Worm (Caenorhabditis elegans) whole organism, L1 larva: ENCODE results near the gene lin-15A.

Experiments
- C04F5.9 ChIP-seq: sonication (generic microtip); optimal IDR thresholded peaks from 2 replicates; lab custom pipeline; 2016; ENCODE audit warnings: missing genetic modification characterization, missing compliant biosample characterization
- aha-1 ChIP-seq: fragments of 150-350 bp; optimal IDR thresholded peaks from 2 replicates; lab custom pipeline; 2014; ENCODE audit warnings: missing biosample characterization, missing genetic modification characterization
- aly-2 ChIP-seq: fragments of 150-350 bp; optimal IDR thresholded peaks from 2 replicates; lab custom pipeline; 2014; ENCODE audit warnings: missing biosample characterization, missing genetic modification characterization
- ama-1 ChIP-seq: fragments of 150-350 bp; optimal IDR thresholded peaks from 2 replicates; lab custom pipeline; 2014
- blmp-1 ChIP-seq: fragments of 150-350 bp; optimal IDR thresholded peaks from 2 replicates; lab custom pipeline; 2014; ENCODE audit warnings: missing biosample characterization, missing genetic modification characterization
- ceh-8 ChIP-seq: fragments of 200-800 bp; sonication (Bioruptor generic); optimal IDR thresholded peaks from 2 replicates; lab custom pipeline; 2018; ENCODE audit warnings: mild to moderate bottlenecking, missing genetic modification characterization, moderate library complexity, missing compliant biosample characterization
- ceh-88 ChIP-seq: fragments of 200-800 bp; sonication (Bioruptor generic); IDR thresholded peaks from 2 replicates; pipeline ENCODE4 v1.3.6; 2022; ENCODE audit warnings: missing genetic modification characterization, missing compliant biosample characterization
- ceh-90 ChIP-seq: sonication (generic microtip); optimal IDR thresholded peaks from 2 replicates; lab custom pipeline; 2016; ENCODE audit warnings: missing genetic modification characterization, missing compliant biosample characterization
- dsc-1 ChIP-seq: sonication (generic microtip); optimal IDR thresholded peaks from 2 replicates; lab custom pipeline; 2016; ENCODE audit warnings: mild to moderate bottlenecking, missing genetic modification characterization, missing compliant biosample characterization
- efl-1 ChIP-seq, 4 experiments: fragments of 150-350 bp; optimal IDR thresholded peaks in 3 of 4; peaks in 1 of 4; 1 replicate in 1 of 4; 2 replicates in 3 of 4; lab custom pipeline; 2014; ENCODE audit warnings: missing biosample characterization in 2 of 4, missing genetic modification characterization in 2 of 4, missing genetic modification reagents in 2 of 4
- efl-3 ChIP-seq: fragments of 200-800 bp; sonication (Bioruptor generic); optimal IDR thresholded peaks from 2 replicates; lab custom pipeline; 2018; ENCODE audit warnings: mild to moderate bottlenecking, missing genetic modification characterization, missing compliant biosample characterization
- egl-13 ChIP-seq: sonication (generic microtip); optimal IDR thresholded peaks from 2 replicates; lab custom pipeline; 2016; ENCODE audit warnings: missing genotype, missing genetic modification reagents, missing genetic modification characterization, missing compliant biosample characterization
- egl-27 ChIP-seq, 2 experiments: fragments of 150-350 bp in 1 of 2; sonication (generic microtip); optimal IDR thresholded peaks; 3 replicates each; lab custom pipeline; 2017 to 2018; ENCODE audit warnings: missing biosample characterization in 2 of 2, missing genetic modification characterization in 2 of 2, missing genetic modification reagents in 2 of 2
- elt-3 ChIP-seq, 6 experiments: fragments of 150-350 bp in 1 of 6; sonication (generic microtip); optimal IDR thresholded peaks; 2 replicates each; lab custom pipeline; 2017 to 2018; ENCODE audit warnings: missing biosample characterization in 6 of 6, missing genetic modification characterization in 6 of 6, inconsistent platforms in 1 of 6
- fkh-10 ChIP-seq: sonication (generic microtip); optimal IDR thresholded peaks from 2 replicates; lab custom pipeline; 2017; ENCODE audit warnings: missing biosample characterization, missing genetic modification reagents, missing genetic modification characterization
- hlh-17 ChIP-seq: fragments of 200-800 bp; sonication (Bioruptor generic); optimal IDR thresholded peaks from 2 replicates; lab custom pipeline; 2018; ENCODE audit warnings: missing genetic modification characterization, mild to moderate bottlenecking, missing compliant biosample characterization, moderate library complexity, borderline replicate concordance
- hlh-4 ChIP-seq: sonication (generic microtip); optimal IDR thresholded peaks from 2 replicates; lab custom pipeline; 2016; ENCODE audit warnings: mild to moderate bottlenecking, missing genetic modification characterization, missing compliant biosample characterization
- hpl-2 ChIP-seq: fragments of 150-350 bp; optimal IDR thresholded peaks from 2 replicates; lab custom pipeline; 2014; ENCODE audit warnings: missing biosample characterization, missing genetic modification reagents, missing genetic modification characterization
- isw-1 ChIP-seq: fragments of 200-800 bp; sonication (Bioruptor generic); IDR thresholded peaks from 2 replicates; pipeline ENCODE4 v1.3.6; 2022; ENCODE audit warnings: missing genetic modification characterization, missing compliant biosample characterization
- lin-13 ChIP-seq: fragments of 150-350 bp; optimal IDR thresholded peaks from 2 replicates; lab custom pipeline; 2014; ENCODE audit warnings: missing biosample characterization, missing genetic modification reagents, missing genetic modification characterization
- lin-35 ChIP-seq, 2 experiments: fragments of 150-350 bp; optimal IDR thresholded peaks; 2 replicates each; lab custom pipeline; 2014; ENCODE audit warnings: missing biosample characterization in 2 of 2, missing genetic modification characterization in 2 of 2, missing genetic modification reagents in 2 of 2
- lin-39 ChIP-seq: fragments of 150-350 bp; optimal IDR thresholded peaks from 2 replicates; lab custom pipeline; 2014; ENCODE audit warnings: missing biosample characterization, missing genetic modification reagents, missing genetic modification characterization
- lir-3 ChIP-seq: sonication (generic microtip); optimal IDR thresholded peaks from 2 replicates; lab custom pipeline; 2016; ENCODE audit warnings: mild to moderate bottlenecking, missing genetic modification characterization, moderate library complexity, missing compliant biosample characterization; ENCODE audit not compliant: poor library complexity
- mab-9 ChIP-seq: fragments of 200-800 bp; sonication (Bioruptor generic); IDR thresholded peaks from 2 replicates; pipeline ENCODE4 v1.3.6; 2022; ENCODE audit warnings: missing genetic modification reagents, missing genetic modification characterization, missing compliant biosample characterization
- mdl-1 ChIP-seq, 2 experiments: fragments of 150-350 bp; optimal IDR thresholded peaks; 2 replicates each; lab custom pipeline; 2014 to 2017; ENCODE audit warnings: missing biosample characterization in 2 of 2, missing genetic modification characterization in 2 of 2, inconsistent platforms in 1 of 2
- mef-2 ChIP-seq: fragments of 150-350 bp; optimal IDR thresholded peaks from 2 replicates; lab custom pipeline; 2014; ENCODE audit warnings: missing biosample characterization, missing genetic modification characterization
- mep-1 ChIP-seq: fragments of 150-350 bp; optimal IDR thresholded peaks from 2 replicates; lab custom pipeline; 2014; ENCODE audit warnings: missing biosample characterization, missing genetic modification characterization
- nhr-12 ChIP-seq: sonication (generic microtip); optimal IDR thresholded peaks from 2 replicates; lab custom pipeline; 2017; ENCODE audit warnings: missing biosample characterization, missing genetic modification characterization
- nhr-19 ChIP-seq: fragments of 200-800 bp; sonication (Bioruptor generic); conservative IDR thresholded peaks from 2 replicates; pipeline ENCODE4 v1.3.6; 2022; ENCODE audit warnings: missing genetic modification characterization, missing compliant biosample characterization
- nhr-20 ChIP-seq: sonication (generic microtip); optimal IDR thresholded peaks from 2 replicates; lab custom pipeline; 2016; ENCODE audit warnings: mild to moderate bottlenecking, missing genetic modification characterization, missing compliant biosample characterization
- nhr-237 ChIP-seq: fragments of 150-350 bp; optimal IDR thresholded peaks from 2 replicates; lab custom pipeline; 2014; ENCODE audit warnings: missing biosample characterization, missing genetic modification characterization
- nhr-28 ChIP-seq: fragments of 150-350 bp; optimal IDR thresholded peaks from 2 replicates; lab custom pipeline; 2014; ENCODE audit warnings: missing biosample characterization, missing genetic modification characterization
- nhr-47 ChIP-seq: sonication (generic microtip); optimal IDR thresholded peaks from 2 replicates; lab custom pipeline; 2016; ENCODE audit warnings: mild to moderate bottlenecking, missing genetic modification characterization, moderate library complexity, missing compliant biosample characterization
- nhr-71 ChIP-seq: sonication (generic microtip); optimal IDR thresholded peaks from 2 replicates; lab custom pipeline; 2016; ENCODE audit warnings: mild to moderate bottlenecking, missing genetic modification characterization, moderate library complexity, missing compliant biosample characterization
- nhr-84 ChIP-seq: sonication (generic microtip); optimal IDR thresholded peaks from 2 replicates; lab custom pipeline; 2017; ENCODE audit warnings: missing biosample characterization, missing genetic modification characterization
- nhr-85 ChIP-seq: sonication (generic microtip); peaks from one replicate; lab custom pipeline; 2016; ENCODE audit warnings: missing genetic modification characterization, inconsistent platforms, missing compliant biosample characterization
- nhr-90 ChIP-seq: sonication (generic microtip); optimal IDR thresholded peaks from 2 replicates; lab custom pipeline; 2016; ENCODE audit warnings: mild to moderate bottlenecking, missing genetic modification characterization, missing compliant biosample characterization; ENCODE audit not compliant: poor library complexity
- skn-1 ChIP-seq: fragments of 150-350 bp; optimal IDR thresholded peaks from 2 replicates; lab custom pipeline; 2014; ENCODE audit warnings: missing biosample characterization, missing genetic modification characterization
- snpc-4 ChIP-seq: fragments of 150-350 bp; optimal IDR thresholded peaks from 2 replicates; lab custom pipeline; 2014; ENCODE audit warnings: missing biosample characterization, missing genetic modification characterization
- sox-4 ChIP-seq: sonication (generic microtip); optimal IDR thresholded peaks from 2 replicates; lab custom pipeline; 2016; ENCODE audit warnings: missing genetic modification characterization, missing compliant biosample characterization
- sptf-1 ChIP-seq: fragments of 150-350 bp; optimal IDR thresholded peaks from 2 replicates; lab custom pipeline; 2014; ENCODE audit warnings: missing biosample characterization, missing genetic modification characterization
- sup-37 ChIP-seq: fragments of 200-800 bp; sonication (Bioruptor generic); optimal IDR thresholded peaks from 2 replicates; lab custom pipeline; 2018; ENCODE audit warnings: mild to moderate bottlenecking, missing genetic modification characterization, missing compliant biosample characterization
- swsn-7 ChIP-seq: sonication (generic microtip); optimal IDR thresholded peaks from 2 replicates; lab custom pipeline; 2016; ENCODE audit warnings: missing genetic modification characterization, missing compliant biosample characterization
- tbx-2 ChIP-seq: sonication (generic microtip); optimal IDR thresholded peaks from 2 replicates; lab custom pipeline; 2016; ENCODE audit warnings: missing genetic modification characterization, missing compliant biosample characterization
- unc-30 ChIP-seq: sonication (generic microtip); optimal IDR thresholded peaks from 2 replicates; lab custom pipeline; 2017; ENCODE audit warnings: missing biosample characterization, missing genetic modification characterization
- vab-15 ChIP-seq: sonication (generic microtip); optimal IDR thresholded peaks from 2 replicates; lab custom pipeline; 2017; ENCODE audit warnings: missing genotype, mild to moderate bottlenecking, missing genetic modification characterization, missing compliant biosample characterization
- xbp-1 ChIP-seq: sonication (generic microtip); optimal IDR thresholded peaks from 2 replicates; lab custom pipeline; 2016; ENCODE audit warnings: missing genetic modification characterization, missing compliant biosample characterization
- zip-4 ChIP-seq: fragments of 200-800 bp; sonication (Bioruptor generic); optimal IDR thresholded peaks from 2 replicates; lab custom pipeline; 2018; ENCODE audit warnings: mild to moderate bottlenecking, missing genetic modification characterization, moderate library complexity, missing compliant biosample characterization
- ztf-11 ChIP-seq, 2 experiments: sonication (generic microtip); optimal IDR thresholded peaks; 2 replicates each; lab custom pipeline; 2016 to 2017; ENCODE audit warnings: missing genetic modification characterization in 2 of 2, missing biosample characterization in 1 of 2, missing compliant biosample characterization in 1 of 2

lin-15A gene

DNA sequence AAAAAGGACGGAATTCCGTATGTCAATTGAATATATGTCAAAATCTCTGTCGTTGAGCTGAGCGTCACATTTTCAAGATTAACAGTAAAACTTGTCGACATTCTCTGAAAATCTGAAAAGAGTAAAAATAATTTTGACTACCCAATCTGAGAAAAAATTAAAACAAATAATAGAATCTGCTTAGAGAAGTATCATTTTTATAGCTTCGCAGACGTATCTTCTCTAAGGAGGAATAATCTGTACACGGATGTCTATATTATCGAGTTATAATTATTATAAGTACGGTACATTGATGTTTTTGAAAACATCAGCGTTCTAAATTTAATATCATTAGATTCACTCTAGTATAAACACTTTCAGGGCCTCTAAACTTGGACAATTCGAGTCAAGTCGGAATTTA lies 8.8 kb downstream of the lin-15A start, which contains the start of gene srg-64:
Gene srg-64, minus strand, starts transcription at position 101 of the 400 bp plus-strand sequence.
- no peak for TF ChIP-seq xbp-1 (tag; lab: Kevin White, UChicago)
- no peak for TF ChIP-seq elt-3 (tag; optimal IDR thresholded peaks at IDR 0.05; lab: Kevin White, UChicago)
- no peak for TF ChIP-seq lir-3 (tag; lab: Kevin White, UChicago)
- no peak for TF ChIP-seq efl-3 (GFP tag; lab: Kevin White, UChicago)
- no peak for TF ChIP-seq efl-1 (optimal IDR thresholded peaks at IDR 0.05; lab: Kevin White, UChicago)
- TF ChIP-seq efl-1 (GFP tag; optimal IDR thresholded peaks at IDR 0.05 in 1 of 2; lab: Kevin White, UChicago): no peak
- no peak for TF ChIP-seq ceh-8 (GFP tag; lab: Kevin White, UChicago)
- no peak for TF ChIP-seq mep-1 (tag; lab: Kevin White, UChicago)
- TF ChIP-seq nhr-47 (tag; lab: Kevin White, UChicago): no peak
- TF ChIP-seq hlh-4 (tag; lab: Kevin White, UChicago): no peak
- no peak for TF ChIP-seq swsn-7
- no peak for TF ChIP-seq mef-2 (tag; lab: Kevin White, UChicago)
- TF ChIP-seq, all 84 proteins: peak for 0

DNA sequence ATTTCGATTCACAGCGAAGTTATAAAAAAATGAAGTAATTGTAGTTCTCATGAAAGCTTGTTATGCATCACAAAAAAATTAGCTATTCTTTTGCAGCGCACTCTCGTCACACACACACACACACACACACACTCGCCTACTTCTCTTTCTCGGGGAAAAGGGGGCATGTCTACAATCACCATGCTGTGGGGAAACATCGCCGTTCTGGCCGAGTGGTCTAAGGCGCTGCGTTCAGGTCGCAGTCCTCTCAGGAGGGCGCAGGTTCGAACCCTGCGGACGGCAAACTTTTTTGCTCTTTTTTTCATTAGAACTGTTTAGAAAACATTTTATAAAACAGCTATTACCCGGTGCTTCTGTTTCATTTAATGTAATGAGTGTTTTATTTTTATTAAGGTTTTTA lies 10.1 kb downstream of the lin-15A start:
- peak; percentile 63 for TF ChIP-seq nhr-19
- peak; percentile 55 for TF ChIP-seq swsn-7
- TF ChIP-seq aly-2 (tag; lab: Kevin White, UChicago): no peak
- no peak for TF ChIP-seq lin-39 (tag; lab: Kevin White, UChicago)
- TF ChIP-seq snpc-4 (tag; lab: Kevin White, UChicago): peak; percentile 49
- no peak for TF ChIP-seq aha-1 (tag; lab: Kevin White, UChicago)
- no peak for TF ChIP-seq sup-37
- TF ChIP-seq ceh-8 (GFP tag; lab: Kevin White, UChicago): peak; percentile 74
- TF ChIP-seq lin-13 (GFP tag; lab: Kevin White, UChicago): peak; percentile 22
- peak; percentile 12; the same call in 1 of the 2 replicates for TF ChIP-seq isw-1 (GFP tag; lab: Robert Waterston, UW)
- TF ChIP-seq fkh-10 (GFP tag; lab: Kevin White, UChicago): peak; percentile 36
- TF ChIP-seq skn-1: peak; percentile 32
- no peak for TF ChIP-seq ztf-11 (tag; optimal IDR thresholded peaks at IDR 0.05; lab: Kevin White, UChicago)
- TF ChIP-seq nhr-71: peak; percentile 68
- TF ChIP-seq egl-27 (tag; optimal IDR thresholded peaks at IDR 0.05; lab: Kevin White, UChicago): peak in 1 of 2 experiments; percentile 32
- TF ChIP-seq nhr-85 (tag; lab: Kevin White, UChicago): peak; percentile 65
- peak in 1 of 2 experiments; percentile 51 for TF ChIP-seq mdl-1 (tag; optimal IDR thresholded peaks at IDR 0.05; lab: Kevin White, UChicago)
- TF ChIP-seq sox-4 (tag; lab: Kevin White, UChicago): peak; percentile 25
- no peak for TF ChIP-seq hpl-2 (GFP tag; lab: Kevin White, UChicago)
- TF ChIP-seq hlh-17 (GFP tag; lab: Kevin White, UChicago): no peak
- TF ChIP-seq hlh-4 (tag; lab: Kevin White, UChicago): no peak
- peak; percentile 24 to 26 for TF ChIP-seq efl-1 (optimal IDR thresholded peaks at IDR 0.05; lab: Kevin White, UChicago)
- TF ChIP-seq efl-1 (GFP tag; optimal IDR thresholded peaks at IDR 0.05 in 1 of 2; lab: Kevin White, UChicago): peak in 1 of 2 experiments; percentile 90
- TF ChIP-seq blmp-1 (tag; lab: Kevin White, UChicago): no peak
- TF ChIP-seq ceh-88: no peak
- no peak for TF ChIP-seq mab-9 (GFP tag; lab: Robert Waterston, UW)
- TF ChIP-seq nhr-47 (tag; lab: Kevin White, UChicago): peak; percentile 74
- TF ChIP-seq ama-1 (lab: Kevin White, UChicago): no peak
- TF ChIP-seq unc-30 (tag; lab: Kevin White, UChicago): no peak
- no peak for TF ChIP-seq nhr-84 (tag; lab: Kevin White, UChicago)
- TF ChIP-seq zip-4 (GFP tag; lab: Kevin White, UChicago): peak; percentile 25
- no peak for TF ChIP-seq C04F5.9 (tag; lab: Kevin White, UChicago)
- peak; percentile 62 for TF ChIP-seq nhr-20 (tag; lab: Kevin White, UChicago)
- TF ChIP-seq ceh-90 (tag; lab: Kevin White, UChicago): no peak
- TF ChIP-seq mep-1 (tag; lab: Kevin White, UChicago): peak; percentile 47
- TF ChIP-seq nhr-237 (tag; lab: Kevin White, UChicago): no peak
- TF ChIP-seq lin-35 (GFP tag; optimal IDR thresholded peaks at IDR 0.05; lab: Kevin White, UChicago): peak; percentile 32 to 70
- TF ChIP-seq sptf-1: no peak
- no peak for TF ChIP-seq nhr-28 (tag; lab: Kevin White, UChicago)
- peak; percentile 32 for TF ChIP-seq dsc-1 (tag; lab: Kevin White, UChicago)
- TF ChIP-seq nhr-12 (tag; lab: Kevin White, UChicago): no peak
- no peak for TF ChIP-seq vab-15 (tag; lab: Kevin White, UChicago)
- TF ChIP-seq tbx-2 (tag; lab: Kevin White, UChicago): peak; percentile 68
- TF ChIP-seq nhr-90: peak; percentile 55
- TF ChIP-seq egl-13: peak; percentile 42
